Worm (Caenorhabditis elegans) whole organism, late embryonic: Measurements from ENCODE around the gene F59G1.8.

Experiments used
- C38D4.7 ChIP-seq: fragments of 200-800 bp; sonication (Bioruptor generic); optimal IDR thresholded peaks from 2 replicates; lab custom pipeline; 2018; ENCODE audit warnings: mild to moderate bottlenecking, missing genetic modification characterization, moderate library complexity, missing compliant biosample characterization
- K02D7.2 ChIP-seq: sonication (generic microtip); optimal IDR thresholded peaks from 2 replicates; lab custom pipeline; 2017; ENCODE audit warnings: mild to moderate bottlenecking, missing genetic modification characterization, missing compliant biosample characterization
- K09A11.1 ChIP-seq: sonication (generic microtip); optimal IDR thresholded peaks from 2 replicates; lab custom pipeline; 2017; ENCODE audit warnings: antibody characterized with exemption, mild to moderate bottlenecking, missing genetic modification characterization, missing compliant biosample characterization; ENCODE audit not compliant: insufficient read depth
- T23F11.4 ChIP-seq: fragments of 200-800 bp; sonication (Bioruptor generic); optimal IDR thresholded peaks from 2 replicates; lab custom pipeline; 2018; ENCODE audit warnings: mild to moderate bottlenecking, missing genetic modification characterization, missing compliant biosample characterization
- ceh-14 ChIP-seq: sonication (generic microtip); optimal IDR thresholded peaks from 2 replicates; lab custom pipeline; 2016; ENCODE audit warnings: missing genotype, missing genetic modification characterization, missing compliant biosample characterization
- ceh-2 ChIP-seq: sonication (generic microtip); optimal IDR thresholded peaks from 2 replicates; lab custom pipeline; 2016; ENCODE audit warnings: missing genotype, missing genetic modification characterization, missing compliant biosample characterization
- ceh-22 ChIP-seq: sonication (generic microtip); optimal IDR thresholded peaks from 2 replicates; lab custom pipeline; 2017; ENCODE audit warnings: missing biosample characterization, missing genetic modification characterization
- ceh-24 ChIP-seq: sonication (generic microtip); optimal IDR thresholded peaks from 2 replicates; lab custom pipeline; 2016; ENCODE audit warnings: mild to moderate bottlenecking, missing genetic modification characterization, missing compliant biosample characterization
- ceh-30 ChIP-seq: fragments of 150-350 bp; optimal IDR thresholded peaks from 2 replicates; lab custom pipeline; 2014; ENCODE audit warnings: missing biosample characterization, missing genetic modification characterization
- ceh-31 ChIP-seq: sonication (generic microtip); optimal IDR thresholded peaks from 2 replicates; lab custom pipeline; 2016; ENCODE audit warnings: missing genetic modification characterization, missing compliant biosample characterization
- ceh-45 ChIP-seq: fragments of 200-800 bp; sonication (Bioruptor generic); IDR thresholded peaks from 2 replicates; pipeline ENCODE4 v1.3.6; 2022; ENCODE audit warnings: missing genetic modification reagents, missing genetic modification characterization, missing compliant biosample characterization
- ceh-48 ChIP-seq: sonication (generic microtip); optimal IDR thresholded peaks from 2 replicates; lab custom pipeline; 2016; ENCODE audit warnings: missing genetic modification characterization, inconsistent platforms, missing compliant biosample characterization
- dmd-4 ChIP-seq: sonication (generic microtip); optimal IDR thresholded peaks from 2 replicates; lab custom pipeline; 2016; ENCODE audit warnings: borderline replicate concordance, missing genetic modification characterization, missing compliant biosample characterization
- dve-1 ChIP-seq: sonication (generic microtip); optimal IDR thresholded peaks from 2 replicates; lab custom pipeline; 2017; ENCODE audit warnings: antibody characterized with exemption, mild to moderate bottlenecking, missing genetic modification characterization, missing compliant biosample characterization
- elt-2 ChIP-seq: sonication (generic microtip); optimal IDR thresholded peaks from 2 replicates; lab custom pipeline; 2016; ENCODE audit warnings: missing genetic modification reagents, missing genetic modification characterization, missing compliant biosample characterization
- elt-4 ChIP-seq: sonication (generic microtip); optimal IDR thresholded peaks from 2 replicates; lab custom pipeline; 2016; ENCODE audit warnings: missing genetic modification characterization, missing compliant biosample characterization
- ets-4 ChIP-seq: sonication (generic microtip); optimal IDR thresholded peaks from 2 replicates; lab custom pipeline; 2016; ENCODE audit warnings: missing genetic modification characterization, missing compliant biosample characterization
- fkh-6 ChIP-seq: sonication (generic microtip); optimal IDR thresholded peaks from 2 replicates; lab custom pipeline; 2016; ENCODE audit warnings: missing genetic modification characterization, missing compliant biosample characterization
- hlh-15 ChIP-seq: sonication (generic microtip); optimal IDR thresholded peaks from 2 replicates; lab custom pipeline; 2016; ENCODE audit warnings: missing genetic modification characterization, missing compliant biosample characterization
- hlh-6 ChIP-seq: sonication (generic microtip); optimal IDR thresholded peaks from 2 replicates; lab custom pipeline; 2016; ENCODE audit warnings: missing genotype, missing genetic modification characterization, missing compliant biosample characterization
- hlh-8 ChIP-seq: sonication (generic microtip); optimal IDR thresholded peaks from 2 replicates; lab custom pipeline; 2016; ENCODE audit warnings: missing genotype, missing genetic modification characterization, missing compliant biosample characterization
- lin-11 ChIP-seq: fragments of 200-800 bp; sonication (Bioruptor generic); optimal IDR thresholded peaks from 2 replicates; lab custom pipeline; 2018; ENCODE audit warnings: mild to moderate bottlenecking, missing genetic modification characterization, missing compliant biosample characterization
- madf-2 ChIP-seq: sonication (generic microtip); optimal IDR thresholded peaks from 2 replicates; lab custom pipeline; 2017; ENCODE audit warnings: missing genetic modification characterization, missing compliant biosample characterization
- mec-3 ChIP-seq: sonication (generic microtip); optimal IDR thresholded peaks from 2 replicates; lab custom pipeline; 2016; ENCODE audit warnings: borderline replicate concordance, missing genetic modification characterization, missing compliant biosample characterization
- nfya-1 ChIP-seq: sonication (generic microtip); optimal IDR thresholded peaks from 2 replicates; lab custom pipeline; 2017; ENCODE audit warnings: missing genetic modification characterization, mild to moderate bottlenecking, missing compliant biosample characterization, antibody characterized with exemption, moderate library complexity
- npax-4 ChIP-seq: sonication (generic microtip); optimal IDR thresholded peaks from 2 replicates; lab custom pipeline; 2016; ENCODE audit warnings: missing genetic modification characterization, missing compliant biosample characterization
- pag-3 ChIP-seq: sonication (generic microtip); optimal IDR thresholded peaks from 2 replicates; lab custom pipeline; 2016; ENCODE audit warnings: missing compliant biosample characterization, missing genetic modification characterization, borderline replicate concordance
- pat-9 ChIP-seq: fragments of 200-800 bp; sonication (Bioruptor generic); optimal IDR thresholded peaks from 2 replicates; lab custom pipeline; 2018; ENCODE audit warnings: mild to moderate bottlenecking, missing genetic modification characterization, moderate library complexity, missing compliant biosample characterization
- pax-1 ChIP-seq: fragments of 150-350 bp; optimal IDR thresholded peaks from 2 replicates; lab custom pipeline; 2014; ENCODE audit warnings: missing biosample characterization, missing genetic modification characterization
- pha-2 ChIP-seq: sonication (generic microtip); optimal IDR thresholded peaks from 2 replicates; lab custom pipeline; 2017; ENCODE audit warnings: mild to moderate bottlenecking, missing genetic modification characterization, missing compliant biosample characterization
- pha-4 ChIP-seq: fragments of 150-350 bp; optimal IDR thresholded peaks from 2 replicates; lab custom pipeline; 2018; ENCODE audit warnings: missing biosample characterization, missing genetic modification reagents, missing genetic modification characterization
- ref-2 ChIP-seq: sonication (generic microtip); optimal IDR thresholded peaks from 2 replicates; lab custom pipeline; 2016; ENCODE audit warnings: missing genetic modification characterization, missing compliant biosample characterization
- rnt-1 ChIP-seq: sonication (generic microtip); optimal IDR thresholded peaks from 2 replicates; lab custom pipeline; 2016; ENCODE audit warnings: missing genetic modification characterization, missing compliant biosample characterization
- sdc-2 ChIP-seq: sonication (generic microtip); optimal IDR thresholded peaks from 2 replicates; lab custom pipeline; 2016; ENCODE audit warnings: missing genotype, missing genetic modification characterization, missing compliant biosample characterization
- sox-2 ChIP-seq: fragments of 200-800 bp; sonication (Bioruptor generic); IDR thresholded peaks from 2 replicates; pipeline ENCODE4 v1.3.6; 2022; ENCODE audit warnings: missing genetic modification reagents, missing genetic modification characterization, missing compliant biosample characterization
- tbx-7 ChIP-seq: sonication (generic microtip); optimal IDR thresholded peaks from 2 replicates; lab custom pipeline; 2016; ENCODE audit warnings: missing genotype, missing genetic modification characterization, missing compliant biosample characterization
- ttx-3 ChIP-seq: sonication (generic microtip); optimal IDR thresholded peaks from 2 replicates; lab custom pipeline; 2016; ENCODE audit warnings: missing genetic modification reagents, missing genetic modification characterization, missing compliant biosample characterization
- unc-42 ChIP-seq: sonication (generic microtip); optimal IDR thresholded peaks from 2 replicates; lab custom pipeline; 2016; ENCODE audit warnings: missing genotype, missing genetic modification characterization, missing compliant biosample characterization
- unc-86 ChIP-seq: sonication (generic microtip); optimal IDR thresholded peaks from 2 replicates; lab custom pipeline; 2016; ENCODE audit warnings: missing genetic modification characterization, missing compliant biosample characterization

F59G1.8 gene

DNA sequence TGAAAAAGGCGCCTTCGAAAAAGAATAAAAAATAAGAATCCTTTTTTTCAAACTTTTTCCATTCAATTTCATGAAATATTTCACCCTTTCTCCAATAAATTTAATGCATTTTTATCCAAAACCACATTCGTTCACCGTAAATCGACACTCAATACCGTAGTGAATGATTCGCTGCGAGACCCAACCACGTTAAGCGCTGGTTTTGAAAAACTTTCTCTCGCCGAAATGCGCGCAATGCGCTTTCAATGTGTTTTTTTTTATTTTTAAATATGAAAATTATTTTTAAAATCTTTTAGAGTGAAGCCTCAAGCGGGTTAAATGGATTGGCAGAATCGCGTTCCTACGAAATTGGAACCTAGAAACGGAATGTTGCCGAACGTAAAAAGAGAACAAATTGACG is at the start of gene F59G1.8:
Gene F59G1.8 (plus strand): TSS at position 293 of the 400 bp plus-strand sequence.
- TF ChIP-seq pha-4 (no peak), pag-3 (no peak), pat-9 (tag; lab: Kevin White, UChicago) (no peak), ttx-3 (no peak), unc-86 (tag; lab: Kevin White, UChicago) (no peak), ceh-2 (no peak), npax-4 (no peak), pha-2 (no peak), hlh-15 (tag; lab: Kevin White, UChicago) (no peak), elt-4 (tag; lab: Kevin White, UChicago) (no peak), K09A11.1 (tag; lab: Kevin White, UChicago) (no peak), hlh-8 (tag; lab: Kevin White, UChicago) (no peak), mec-3 (tag; lab: Kevin White, UChicago) (no peak), K02D7.2 (tag; lab: Kevin White, UChicago) (no peak), C38D4.7 (GFP tag; lab: Kevin White, UChicago) (no peak), madf-2 (tag; lab: Kevin White, UChicago) (no peak), ceh-24 (no peak), rnt-1 (tag; lab: Kevin White, UChicago) (no peak)

- TF ChIP-seq pag-3 (no peak), madf-2 (tag; lab: Kevin White, UChicago) (no peak), hlh-6 (tag; lab: Kevin White, UChicago) (no peak), sdc-2 (tag; lab: Kevin White, UChicago) (no peak), ceh-24 (no peak), elt-4 (tag; lab: Kevin White, UChicago) (no peak), ref-2 (tag; lab: Kevin White, UChicago) (no peak), sox-2 (GFP tag; lab: Robert Waterston, UW) (no peak), ceh-22 (tag; lab: Kevin White, UChicago) (no peak), ceh-31 (tag; lab: Kevin White, UChicago) (no peak), nfya-1 (tag; lab: Kevin White, UChicago) (no peak), T23F11.4 (GFP tag; lab: Kevin White, UChicago) (no peak)
These were observed 48.0 kb upstream of the F59G1.8 start, which contains the start of gene F55C12.4 for ce11 chrII:5858322-5858721. F55C12.4 (minus strand) TSS chrII:5858422.

DNA sequence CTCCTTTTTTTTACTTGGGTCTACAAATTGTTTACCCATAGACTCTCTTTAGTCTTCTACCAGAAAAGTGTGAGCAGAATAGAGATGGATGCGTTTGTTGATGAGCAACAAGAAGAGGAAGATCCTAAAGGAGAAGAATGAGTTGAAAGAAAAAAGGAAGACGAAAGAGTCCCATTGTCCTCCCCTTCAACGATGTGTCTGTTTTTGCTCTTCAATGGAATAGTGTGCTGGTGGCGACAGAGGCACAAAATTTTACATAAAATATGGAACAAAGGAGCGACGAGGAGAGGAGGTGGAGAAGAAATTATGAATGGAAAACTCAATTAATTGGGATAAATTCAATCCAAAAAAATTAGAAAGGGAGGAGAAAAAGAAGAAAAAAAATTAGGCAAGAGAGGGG is 45.7 kb upstream of the F59G1.8 start:
- no peak for TF ChIP-seq dmd-4 (tag; lab: Kevin White, UChicago)
- no peak for TF ChIP-seq hlh-8 (tag; lab: Kevin White, UChicago)
- peak; percentile 41 for TF ChIP-seq ceh-31 (tag; lab: Kevin White, UChicago)
- peak; percentile 5 for TF ChIP-seq unc-42 (tag; lab: Kevin White, UChicago)
- no peak for TF ChIP-seq ceh-45 (GFP tag; lab: Robert Waterston, UW)
- TF ChIP-seq lin-11 = no peak
- no peak for TF ChIP-seq ceh-14 (tag; lab: Kevin White, UChicago)
- no peak for TF ChIP-seq tbx-7 (tag; lab: Kevin White, UChicago)

DNA sequence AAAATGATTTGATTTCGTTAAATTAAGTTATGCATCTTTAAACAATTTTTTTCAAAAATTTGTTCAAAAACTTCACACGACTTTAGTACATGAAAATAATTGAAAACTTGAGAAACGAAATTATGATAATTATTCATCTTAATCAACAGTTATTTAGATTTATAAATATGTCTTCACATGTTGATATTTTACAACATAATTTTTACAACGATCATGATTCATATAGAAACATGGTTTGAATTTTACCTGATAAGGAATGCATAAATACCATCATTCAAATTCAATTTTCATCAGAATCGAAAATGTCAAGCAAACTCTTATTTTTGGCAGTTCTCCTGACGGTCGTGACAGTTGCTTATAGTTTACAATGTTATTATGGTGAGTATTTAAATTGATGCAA is 42.5 kb upstream of the F59G1.8 start, which contains the start of gene tag-234:
Gene tag-234 (plus strand): TSS at position 301 of the 400 bp plus-strand sequence.
- TF ChIP-seq elt-2 (no peak), ceh-2 (no peak), sdc-2 (tag; lab: Kevin White, UChicago) (no peak), ets-4 (tag; lab: Kevin White, UChicago) (no peak), pax-1 (tag; lab: Kevin White, UChicago) (no peak), ceh-48 (tag; lab: Kevin White, UChicago) (no peak), fkh-6 (no peak), dve-1 (no peak), K09A11.1 (tag; lab: Kevin White, UChicago) (no peak), dmd-4 (tag; lab: Kevin White, UChicago) (no peak), hlh-6 (tag; lab: Kevin White, UChicago) (no peak), ceh-30 (no peak)
